Fruit fly (Drosophila melanogaster): ENCODE data around the gene CG32202.

- no peak for TF ChIP-seq insv (optimal IDR thresholded peaks at IDR 0.05)
- TF ChIP-seq Myc (optimal IDR thresholded peaks at IDR 0.05): no peak
Measured at dm6 chr3L:18675363-18675866, 6.6 kb upstream of the CG32202 start, which contains the start of the genes GNBP2 and GNBP1.

All from Kc167 (cell line).